Fruit fly (Drosophila melanogaster) whole organism, embryonic: Measurements from ENCODE around the gene THADA.

Experiments
- Antp ChIP-seq: fragments of 200-800 bp; sonication (Bioruptor generic); optimal IDR thresholded peaks from 3 replicates; lab custom pipeline; 2016; ENCODE audit warnings: missing biosample characterization, missing genetic modification characterization
- Atf3 ChIP-seq: fragments of 200-800 bp; sonication (Bioruptor generic); optimal IDR thresholded peaks from 3 replicates; lab custom pipeline; 2016; ENCODE audit warnings: missing biosample characterization, missing genetic modification characterization
- B-H1 ChIP-seq: fragments of 200-800 bp; sonication (Bioruptor generic); IDR thresholded peaks from 3 replicates; pipeline ENCODE4 v1.3.6; 2022; ENCODE audit warnings: missing biosample characterization, missing genetic modification characterization
- CG10366 ChIP-seq: fragments of 200-800 bp; sonication (Bioruptor generic); IDR thresholded peaks from 2 replicates; pipeline ENCODE4 v1.3.6; 2022; ENCODE audit warnings: missing biosample characterization, missing genetic modification characterization
- CG12155 ChIP-seq: fragments of 200-800 bp; sonication (Bioruptor generic); optimal IDR thresholded peaks from 3 replicates; lab custom pipeline; 2016; ENCODE audit warnings: missing biosample characterization, missing genetic modification characterization
- CG13123 ChIP-seq: fragments of 200-800 bp; sonication (Bioruptor generic); optimal IDR thresholded peaks from 2 replicates; lab custom pipeline; 2016; ENCODE audit warnings: missing biosample characterization, missing genetic modification characterization
- CG13287 ChIP-seq: fragments of 200-800 bp; sonication (Bioruptor generic); IDR thresholded peaks from 2 replicates; pipeline ENCODE4 v1.3.6; 2022; ENCODE audit warnings: missing biosample characterization, missing genetic modification characterization; ENCODE audit not compliant: partially characterized antibody
- CG15011 ChIP-seq: fragments of 200-800 bp; sonication (Bioruptor generic); optimal IDR thresholded peaks from 3 replicates; lab custom pipeline; 2018; ENCODE audit warnings: missing biosample characterization, mild to moderate bottlenecking, missing genetic modification characterization
- CG17802 ChIP-seq: fragments of 200-800 bp; sonication (Bioruptor generic); optimal IDR thresholded peaks from 2 replicates; lab custom pipeline; 2018; ENCODE audit warnings: missing biosample characterization, mild to moderate bottlenecking, missing genetic modification characterization, moderate library complexity
- CG1832 ChIP-seq: fragments of 200-800 bp; sonication (Bioruptor generic); optimal IDR thresholded peaks from 2 replicates; lab custom pipeline; 2017; ENCODE audit warnings: missing biosample characterization, mild to moderate bottlenecking, missing genetic modification characterization, inconsistent platforms
- CG31365 ChIP-seq: fragments of 200-800 bp; sonication (Bioruptor generic); optimal IDR thresholded peaks from 2 replicates; lab custom pipeline; 2018; ENCODE audit warnings: missing biosample characterization, mild to moderate bottlenecking, missing genetic modification characterization
- CG32532 ChIP-seq: fragments of 200-800 bp; sonication (Bioruptor generic); IDR thresholded peaks from 2 replicates; pipeline ENCODE4 v1.3.6; 2022; ENCODE audit warnings: missing biosample characterization, missing genetic modification characterization
- CG33557 ChIP-seq: fragments of 200-800 bp; sonication (Bioruptor generic); optimal IDR thresholded peaks from 2 replicates; lab custom pipeline; 2019; ENCODE audit warnings: missing biosample characterization, mild to moderate bottlenecking, missing genetic modification characterization, moderate library complexity
- CG34422 ChIP-seq: fragments of 200-800 bp; sonication (Bioruptor generic); IDR thresholded peaks from 3 replicates; pipeline ENCODE4 v1.3.6; 2022; ENCODE audit warnings: missing biosample characterization, missing genetic modification characterization
- CG4360 ChIP-seq: fragments of 200-800 bp; sonication (Bioruptor generic); IDR thresholded peaks from 2 replicates; pipeline ENCODE4 v1.3.6; 2022; ENCODE audit warnings: missing biosample characterization, missing genetic modification characterization
- CG43689 ChIP-seq: fragments of 200-800 bp; sonication (Bioruptor generic); IDR thresholded peaks from 2 replicates; pipeline ENCODE4 v1.3.6; 2022; ENCODE audit warnings: missing biosample characterization, missing genetic modification characterization
- CG4617 ChIP-seq: fragments of 200-800 bp; sonication (Bioruptor generic); optimal IDR thresholded peaks from 3 replicates; lab custom pipeline; 2016; ENCODE audit warnings: missing biosample characterization, missing genetic modification characterization, borderline replicate concordance
- CG8281 ChIP-seq: fragments of 200-800 bp; sonication (Bioruptor generic); optimal IDR thresholded peaks from 2 replicates; lab custom pipeline; 2018; ENCODE audit warnings: missing biosample characterization, mild to moderate bottlenecking, missing genetic modification characterization, moderate library complexity
- CG8478 ChIP-seq: fragments of >200 bp; optimal IDR thresholded peaks from 2 replicates; lab custom pipeline; 2018
- CG8924 ChIP-seq: fragments of 200-800 bp; optimal IDR thresholded peaks from 3 replicates; lab custom pipeline; 2019; ENCODE audit warnings: missing biosample characterization, mild to moderate bottlenecking, missing genetic modification characterization, moderate library complexity
- CG9727 ChIP-seq: fragments of 200-800 bp; sonication (Bioruptor generic); optimal IDR thresholded peaks from 3 replicates; lab custom pipeline; 2017; ENCODE audit warnings: missing biosample characterization, mild to moderate bottlenecking, missing genetic modification characterization
- D ChIP-seq, 2 experiments: fragments of 200-800 bp in 1 of 2; fragments of >200 bp in 1 of 2; sonication (Bioruptor generic) in 1 of 2; optimal IDR thresholded peaks; 2 replicates in 1 of 2; 3 replicates in 1 of 2; lab custom pipeline; 2017; ENCODE audit warnings: mild to moderate bottlenecking in 1 of 2, missing biosample characterization in 1 of 2, missing genetic modification characterization in 1 of 2, missing genetic modification reagents in 1 of 2
- Deaf1 ChIP-seq: fragments of 200-800 bp; optimal IDR thresholded peaks from 3 replicates; lab custom pipeline; 2019; ENCODE audit warnings: missing biosample characterization, mild to moderate bottlenecking, missing genetic modification characterization, moderate library complexity
- Elba2 ChIP-seq: fragments of 200-800 bp; sonication (Bioruptor generic); optimal IDR thresholded peaks from 3 replicates; lab custom pipeline; 2016; ENCODE audit warnings: missing biosample characterization, missing genetic modification characterization
- HLH4C ChIP-seq: fragments of 200-800 bp; sonication (Bioruptor generic); IDR thresholded peaks from 3 replicates; pipeline ENCODE4 v1.3.6; 2022; ENCODE audit warnings: missing biosample characterization, missing genetic modification characterization; ENCODE audit not compliant: partially characterized antibody
- Hr3 ChIP-seq: fragments of 200-800 bp; sonication (Bioruptor generic); optimal IDR thresholded peaks from 3 replicates; lab custom pipeline; 2016; ENCODE audit warnings: missing biosample characterization, missing genetic modification characterization
- MBD-R2 ChIP-seq: fragments of 200-800 bp; sonication (Bioruptor generic); IDR thresholded peaks from 2 replicates; pipeline ENCODE4 v1.3.6; 2022; ENCODE audit warnings: missing biosample characterization, missing genetic modification characterization
- Mes4 ChIP-seq: fragments of 200-800 bp; sonication (Bioruptor generic); optimal IDR thresholded peaks from 2 replicates; lab custom pipeline; 2016; ENCODE audit warnings: missing biosample characterization, missing genetic modification characterization
- NK7.1 ChIP-seq: fragments of 200-800 bp; sonication (Bioruptor generic); optimal IDR thresholded peaks from 3 replicates; lab custom pipeline; 2016; ENCODE audit warnings: missing biosample characterization, missing genetic modification characterization
- Nf-YB ChIP-seq: fragments of 200-800 bp; sonication (Bioruptor generic); optimal IDR thresholded peaks from 3 replicates; lab custom pipeline; 2019; ENCODE audit warnings: missing biosample characterization, mild to moderate bottlenecking, missing genetic modification characterization, moderate library complexity
- Pdp1 ChIP-seq, 2 experiments: fragments of 200-800 bp; sonication (Bioruptor generic); optimal IDR thresholded peaks; 3 replicates each; lab custom pipeline; 2016; ENCODE audit warnings: missing biosample characterization in 2 of 2, missing genetic modification characterization in 2 of 2, mild to moderate bottlenecking in 1 of 2, moderate library complexity in 1 of 2
- abd-A ChIP-seq: fragments of 200-800 bp; sonication (Bioruptor generic); optimal IDR thresholded peaks from 3 replicates; lab custom pipeline; 2019; ENCODE audit warnings: missing biosample characterization, mild to moderate bottlenecking, missing genetic modification characterization, moderate library complexity
- aop ChIP-seq: fragments of 200-800 bp; sonication (Bioruptor generic); IDR thresholded peaks from 2 replicates; pipeline ENCODE4 v1.3.6; 2022; ENCODE audit warnings: missing biosample characterization, missing genetic modification characterization
- ato ChIP-seq: fragments of 200-800 bp; sonication (Bioruptor generic); IDR thresholded peaks from 2 replicates; pipeline ENCODE4 v1.3.6; 2022; ENCODE audit warnings: missing biosample characterization, missing genetic modification characterization; ENCODE audit not compliant: partially characterized antibody
- ci ChIP-seq: fragments of 200-800 bp; sonication (Bioruptor generic); IDR thresholded peaks from 3 replicates; pipeline ENCODE4 v1.3.6; 2022; ENCODE audit warnings: missing biosample characterization, missing genetic modification characterization
- gcm2 ChIP-seq: fragments of 200-800 bp; sonication (Bioruptor generic); optimal IDR thresholded peaks from 2 replicates; lab custom pipeline; 2016; ENCODE audit warnings: missing biosample characterization, missing genetic modification characterization
- hkb ChIP-seq, 2 experiments: fragments of 200-800 bp in 1 of 2; fragments of >200 bp in 1 of 2; sonication (Bioruptor generic) in 1 of 2; IDR thresholded peaks in 1 of 2; optimal IDR thresholded peaks in 1 of 2; 2 replicates each; pipeline versions ENCODE4 v1.3.6 to Lab custom; 2017 to 2022; ENCODE audit warnings: missing biosample characterization in 1 of 2, missing genetic modification characterization in 1 of 2
- inv ChIP-seq: fragments of 200-800 bp; sonication (Bioruptor generic); IDR thresholded peaks from 2 replicates; pipeline ENCODE4 v1.3.6; 2022; ENCODE audit warnings: missing biosample characterization, missing genetic modification characterization; ENCODE audit not compliant: partially characterized antibody
- nerfin-1 ChIP-seq: fragments of 200-800 bp; sonication (Bioruptor generic); optimal IDR thresholded peaks from 3 replicates; lab custom pipeline; 2019; ENCODE audit warnings: missing biosample characterization, mild to moderate bottlenecking, missing genetic modification characterization, moderate library complexity
- pho ChIP-seq: fragments of 200-800 bp; sonication (Bioruptor generic); optimal IDR thresholded peaks from 2 replicates; lab custom pipeline; 2016; ENCODE audit warnings: missing biosample characterization, missing genetic modification characterization
- pita ChIP-seq: fragments of 200-800 bp; sonication (Bioruptor generic); optimal IDR thresholded peaks from 2 replicates; lab custom pipeline; 2017; ENCODE audit warnings: missing biosample characterization, mild to moderate bottlenecking, missing genetic modification characterization
- sd ChIP-seq: fragments of 200-800 bp; sonication (Bioruptor generic); optimal IDR thresholded peaks from 3 replicates; lab custom pipeline; 2018; ENCODE audit warnings: missing biosample characterization, mild to moderate bottlenecking, missing genetic modification characterization, moderate library complexity
- sens ChIP-seq: fragments of 200-800 bp; sonication (Bioruptor generic); peaks from one replicate; lab custom pipeline; 2016; ENCODE audit warnings: missing biosample characterization, missing genetic modification characterization
- so ChIP-seq: fragments of 200-800 bp; sonication (Bioruptor generic); IDR thresholded peaks from 3 replicates; pipeline ENCODE4 v1.3.6; 2022; ENCODE audit warnings: missing biosample characterization, missing genetic modification characterization
- sr ChIP-seq: fragments of 200-800 bp; sonication (Bioruptor generic); IDR thresholded peaks from 3 replicates; pipeline ENCODE4 v1.3.6; 2022; ENCODE audit warnings: missing biosample characterization, missing genetic modification characterization
- unc-4 ChIP-seq: fragments of 200-800 bp; sonication (Bioruptor generic); IDR thresholded peaks from 2 replicates; pipeline ENCODE4 v1.3.6; 2022; ENCODE audit warnings: missing biosample characterization, missing genetic modification characterization; ENCODE audit not compliant: partially characterized antibody

THADA gene

dm6 chrX:19867007-19867406 is 1.7 kb upstream of the THADA start (continued):
- TF ChIP-seq pho (GFP tag; lab: Kevin White, UChicago) (no peak), Nf-YB (GFP tag; lab: Kevin White, UChicago) (peak; percentile 14), Atf3 (GFP tag; lab: Kevin White, UChicago) (no peak), Antp (no peak), B-H1 (GFP tag; lab: Robert Waterston, UW) (no peak; the same call in 2 of the 3 replicates)

- TF ChIP-seq CG33557 (GFP tag; lab: Kevin White, UChicago) (no peak), CG12155 (GFP tag; lab: Kevin White, UChicago) (no peak), sd (peak; percentile 1), unc-4 (GFP tag; lab: Robert Waterston, UW) (peak; percentile 7; the same call in 1 of the 2 replicates), CG10366 (GFP tag; lab: Robert Waterston, UW) (no peak), CG8281 (no peak), Hr3 (GFP tag; lab: Kevin White, UChicago) (no peak), CG9727 (GFP tag; lab: Kevin White, UChicago) (peak; percentile 10), CG15011 (GFP tag; lab: Kevin White, UChicago) (no peak), CG13123 (GFP tag; lab: Kevin White, UChicago) (no peak), CG8478 (lab: Kevin White, UChicago) (peak; percentile 94), Deaf1 (tag; lab: Kevin White, UChicago) (peak; percentile 1), CG32532 (no peak), sr (peak; percentile 53; the same call in 1 of the 3 replicates), hkb (optimal IDR thresholded peaks at IDR 0.05; lab: Kevin White, UChicago) (no peak), hkb (GFP tag; IDR thresholded peaks at IDR 0.05; lab: Robert Waterston, UW) (no peak), CG4360 (no peak), CG31365 (tag; lab: Kevin White, UChicago) (no peak), sens (peak; percentile 49), D (optimal IDR thresholded peaks at IDR 0.05; lab: Kevin White, UChicago) (no peak), D (GFP tag; optimal IDR thresholded peaks at IDR 0.05; lab: Kevin White, UChicago) (no peak), CG1832 (GFP tag; lab: Kevin White, UChicago) (peak; percentile 57), CG13287 (GFP tag; lab: Robert Waterston, UW) (no peak), CG4617 (GFP tag; lab: Kevin White, UChicago) (peak; percentile 75), HLH4C (no peak), Mes4 (no peak), inv (GFP tag; lab: Robert Waterston, UW) (no peak), pita (GFP tag; lab: Kevin White, UChicago) (peak; percentile 24), CG43689 (GFP tag; lab: Robert Waterston, UW) (no peak), nerfin-1 (peak; percentile 5), CG34422 (peak; percentile 36; the same call in 1 of the 3 replicates), ci (GFP tag; lab: Robert Waterston, UW) (0 out of 3 replicates have a peak, but pooled peaks have one; percentile 9), CG8924 (tag; lab: Kevin White, UChicago) (peak; percentile 5), abd-A (peak; percentile 52), NK7.1 (GFP tag; lab: Kevin White, UChicago) (no peak), so (GFP tag; lab: Robert Waterston, UW) (0 out of 3 replicates have a peak, but pooled peaks have one; percentile 34), CG17802 (no peak), aop (no peak), gcm2 (GFP tag; lab: Kevin White, UChicago) (no peak), ato (GFP tag; lab: Robert Waterston, UW) (peak; percentile 90), MBD-R2 (GFP tag; lab: Robert Waterston, UW) (no peak), Pdp1 (GFP tag; optimal IDR thresholded peaks at IDR 0.05; lab: Kevin White, UChicago) (no peak), Elba2 (GFP tag; lab: Kevin White, UChicago) (peak; percentile 92)
Measured at dm6 chrX:19866145-19866972, 1.0 kb upstream of the THADA start, which contains the start of gene Hers. Hers (plus strand) TSS chrX:19866146.
